Fruit fly (Drosophila melanogaster) whole organism, embryonic: ENCODE results near the gene CBP.
A peak's percentile ranks its signal among the peaks of the same experiment; 100 is the strongest.

Source experiments
- Atf-2 ChIP-seq: fragments of 200-800 bp; sonication (Bioruptor generic); optimal IDR thresholded peaks from 2 replicates; lab custom pipeline; 2016; ENCODE audit warnings: missing biosample characterization, missing genetic modification characterization
- CG10366 ChIP-seq: fragments of 200-800 bp; sonication (Bioruptor generic); IDR thresholded peaks from 2 replicates; pipeline ENCODE4 v1.3.6; 2022; ENCODE audit warnings: missing biosample characterization, missing genetic modification characterization
- CG10565 ChIP-seq: fragments of 200-800 bp; sonication (Bioruptor generic); optimal IDR thresholded peaks from 3 replicates; lab custom pipeline; 2016; ENCODE audit warnings: missing biosample characterization, mild to moderate bottlenecking, missing genetic modification characterization
- CG11456 ChIP-seq: fragments of 200-800 bp; sonication (Bioruptor generic); IDR thresholded peaks from 3 replicates; pipeline ENCODE4 v1.3.6; 2022; ENCODE audit warnings: missing biosample characterization, missing genetic modification characterization
- CG11560 ChIP-seq: fragments of 200-800 bp; sonication (Bioruptor generic); IDR thresholded peaks from 3 replicates; pipeline ENCODE4 v1.3.6; 2022; ENCODE audit warnings: missing biosample characterization, missing genetic modification characterization
- CG12155 ChIP-seq: fragments of 200-800 bp; sonication (Bioruptor generic); optimal IDR thresholded peaks from 3 replicates; lab custom pipeline; 2016; ENCODE audit warnings: missing biosample characterization, missing genetic modification characterization
- CG13624 ChIP-seq: fragments of 200-800 bp; sonication (Bioruptor generic); optimal IDR thresholded peaks from 2 replicates; lab custom pipeline; 2016; ENCODE audit warnings: missing biosample characterization, missing genetic modification characterization
- CG16815 ChIP-seq: fragments of 200-800 bp; sonication (Bioruptor generic); optimal IDR thresholded peaks from 3 replicates; lab custom pipeline; 2017; ENCODE audit warnings: missing biosample characterization, mild to moderate bottlenecking, missing genetic modification characterization
- CG17385 ChIP-seq: fragments of 200-800 bp; sonication (Bioruptor generic); optimal IDR thresholded peaks from 3 replicates; lab custom pipeline; 2018; ENCODE audit warnings: missing biosample characterization, mild to moderate bottlenecking, missing genetic modification characterization
- CG32532 ChIP-seq: fragments of 200-800 bp; sonication (Bioruptor generic); IDR thresholded peaks from 2 replicates; pipeline ENCODE4 v1.3.6; 2022; ENCODE audit warnings: missing biosample characterization, missing genetic modification characterization
- CG3847 ChIP-seq: fragments of 200-800 bp; sonication (Bioruptor generic); IDR thresholded peaks from 2 replicates; pipeline ENCODE4 v1.3.6; 2022; ENCODE audit warnings: missing biosample characterization, missing genetic modification characterization
- CG4424 ChIP-seq: fragments of 200-800 bp; sonication (Bioruptor generic); optimal IDR thresholded peaks from 3 replicates; lab custom pipeline; 2016; ENCODE audit warnings: missing biosample characterization, missing genetic modification characterization
- CG4730 ChIP-seq: fragments of 200-800 bp; sonication (Bioruptor generic); IDR thresholded peaks from 2 replicates; pipeline ENCODE4 v1.3.6; 2022; ENCODE audit warnings: missing biosample characterization, missing genetic modification characterization
- CG6272 ChIP-seq: fragments of 200-800 bp; sonication (Bioruptor generic); IDR thresholded peaks from 2 replicates; pipeline ENCODE4 v1.3.6; 2022; ENCODE audit warnings: missing biosample characterization, missing genetic modification characterization
- CG6765 ChIP-seq: fragments of 200-800 bp; sonication (Bioruptor generic); optimal IDR thresholded peaks from 3 replicates; lab custom pipeline; 2017; ENCODE audit warnings: missing biosample characterization, mild to moderate bottlenecking, missing genetic modification characterization
- CG7839 ChIP-seq: fragments of 200-800 bp; sonication (Bioruptor generic); optimal IDR thresholded peaks from 3 replicates; lab custom pipeline; 2018; ENCODE audit warnings: missing biosample characterization, mild to moderate bottlenecking, missing genetic modification characterization, moderate library complexity
- CG9437 ChIP-seq: fragments of 200-800 bp; sonication (Bioruptor generic); optimal IDR thresholded peaks from 2 replicates; lab custom pipeline; 2018; ENCODE audit warnings: missing biosample characterization, mild to moderate bottlenecking, missing genetic modification characterization
- CG9727 ChIP-seq: fragments of 200-800 bp; sonication (Bioruptor generic); optimal IDR thresholded peaks from 3 replicates; lab custom pipeline; 2017; ENCODE audit warnings: missing biosample characterization, mild to moderate bottlenecking, missing genetic modification characterization
- CG9817 ChIP-seq: fragments of 200-800 bp; sonication (Bioruptor generic); optimal IDR thresholded peaks from 2 replicates; lab custom pipeline; 2018; ENCODE audit warnings: missing biosample characterization, mild to moderate bottlenecking, missing genetic modification characterization, moderate library complexity
- CoRest ChIP-seq: fragments of 200-800 bp; sonication (Bioruptor generic); optimal IDR thresholded peaks from 3 replicates; lab custom pipeline; 2018; ENCODE audit warnings: missing biosample characterization, mild to moderate bottlenecking, missing genetic modification characterization, moderate library complexity
- D19A ChIP-seq: fragments of 200-800 bp; optimal IDR thresholded peaks from 3 replicates; lab custom pipeline; 2019; ENCODE audit warnings: missing biosample characterization, mild to moderate bottlenecking, missing genetic modification characterization, moderate library complexity
- Dll ChIP-seq: fragments of 200-800 bp; sonication (Bioruptor generic); IDR thresholded peaks from 4 replicates; pipeline ENCODE4 v1.3.6; 2022; ENCODE audit warnings: missing biosample characterization, missing genetic modification characterization; ENCODE audit not compliant: partially characterized antibody
- Eip74EF ChIP-seq, 2 experiments: fragments of 200-800 bp in 1 of 2; fragments of >200 bp in 1 of 2; sonication (Bioruptor generic) in 1 of 2; optimal IDR thresholded peaks; 2 replicates each; lab custom pipeline; 2017 to 2019; ENCODE audit warnings: missing biosample characterization in 2 of 2, missing genetic modification characterization in 2 of 2, mild to moderate bottlenecking in 1 of 2, moderate library complexity in 1 of 2
- Fer3 ChIP-seq: fragments of 200-800 bp; sonication (Bioruptor generic); optimal IDR thresholded peaks from 2 replicates; lab custom pipeline; 2018; ENCODE audit warnings: missing biosample characterization, mild to moderate bottlenecking, missing genetic modification characterization, moderate library complexity
- HmgZ ChIP-seq: fragments of 200-800 bp; sonication (Bioruptor generic); optimal IDR thresholded peaks from 2 replicates; lab custom pipeline; 2018; ENCODE audit warnings: missing biosample characterization, mild to moderate bottlenecking, missing genetic modification characterization
- Hr78 ChIP-seq, 2 experiments: fragments of 200-800 bp in 1 of 2; fragments of >200 bp in 1 of 2; sonication (Bioruptor generic) in 1 of 2; optimal IDR thresholded peaks; 2 replicates each; lab custom pipeline; 2017 to 2019; ENCODE audit warnings: missing biosample characterization in 2 of 2, missing genetic modification characterization in 2 of 2, mild to moderate bottlenecking in 1 of 2, moderate library complexity in 1 of 2
- Jarid2 ChIP-seq: fragments of 200-800 bp; sonication (Bioruptor generic); optimal IDR thresholded peaks from 3 replicates; lab custom pipeline; 2017; ENCODE audit warnings: mild to moderate bottlenecking, missing biosample characterization, missing genetic modification reagents, missing genetic modification characterization
- Meics ChIP-seq: fragments of 200-800 bp; sonication (Bioruptor generic); optimal IDR thresholded peaks from 2 replicates; lab custom pipeline; 2017; ENCODE audit warnings: missing biosample characterization, mild to moderate bottlenecking, missing genetic modification characterization
- Mes4 ChIP-seq: fragments of 200-800 bp; sonication (Bioruptor generic); optimal IDR thresholded peaks from 2 replicates; lab custom pipeline; 2016; ENCODE audit warnings: missing biosample characterization, missing genetic modification characterization
- NC2α ChIP-seq: fragments of 200-800 bp; sonication (Bioruptor generic); optimal IDR thresholded peaks from 2 replicates; lab custom pipeline; 2016; ENCODE audit warnings: missing biosample characterization, missing genetic modification characterization
- Opbp ChIP-seq: fragments of 200-800 bp; sonication (Bioruptor generic); IDR thresholded peaks from 3 replicates; pipeline ENCODE4 v1.3.6; 2022; ENCODE audit warnings: missing biosample characterization, missing genetic modification characterization; ENCODE audit not compliant: partially characterized antibody
- Rfx ChIP-seq: fragments of 200-800 bp; sonication (Bioruptor generic); IDR thresholded peaks from 2 replicates; pipeline ENCODE4 v1.3.6; 2022; ENCODE audit warnings: missing biosample characterization, missing genetic modification characterization
- Side ChIP-seq: fragments of 200-800 bp; sonication (Bioruptor generic); optimal IDR thresholded peaks from 2 replicates; lab custom pipeline; 2016; ENCODE audit warnings: missing biosample characterization, missing genetic modification characterization
- Stat92E ChIP-seq, 3 experiments: fragments of >200 bp in 2 of 3; fragments of 200-800 bp in 1 of 3; sonication (Bioruptor generic) in 1 of 3; optimal IDR thresholded peaks; 2 replicates each; lab custom pipeline; 2017 to 2019; ENCODE audit warnings: missing biosample characterization in 3 of 3, missing genetic modification characterization in 3 of 3, mild to moderate bottlenecking in 1 of 3, moderate library complexity in 1 of 3
- aop ChIP-seq: fragments of 200-800 bp; sonication (Bioruptor generic); IDR thresholded peaks from 2 replicates; pipeline ENCODE4 v1.3.6; 2022; ENCODE audit warnings: missing biosample characterization, missing genetic modification characterization
- dysf ChIP-seq: fragments of 200-800 bp; sonication (Bioruptor generic); IDR thresholded peaks from 3 replicates; pipeline ENCODE4 v1.3.6; 2022; ENCODE audit warnings: missing biosample characterization, missing genetic modification characterization
- ewg ChIP-seq: fragments of 200-800 bp; sonication (Bioruptor generic); optimal IDR thresholded peaks from 3 replicates; lab custom pipeline; 2017; ENCODE audit warnings: mild to moderate bottlenecking, missing biosample characterization, missing genetic modification reagents, missing genetic modification characterization
- fru ChIP-seq: fragments of >200 bp; optimal IDR thresholded peaks from 2 replicates; lab custom pipeline; 2017
- jigr1 ChIP-seq: fragments of 200-800 bp; sonication (Bioruptor generic); IDR thresholded peaks from 3 replicates; pipeline ENCODE4 v1.3.6; 2022; ENCODE audit warnings: missing biosample characterization, missing genetic modification characterization
- mld ChIP-seq: fragments of 200-800 bp; sonication (Bioruptor generic); IDR thresholded peaks from 3 replicates; pipeline ENCODE4 v1.3.6; 2022; ENCODE audit warnings: missing biosample characterization, missing genetic modification characterization; ENCODE audit not compliant: partially characterized antibody
- nerfin-1 ChIP-seq: fragments of 200-800 bp; sonication (Bioruptor generic); optimal IDR thresholded peaks from 3 replicates; lab custom pipeline; 2019; ENCODE audit warnings: missing biosample characterization, mild to moderate bottlenecking, missing genetic modification characterization, moderate library complexity
- nom ChIP-seq: fragments of 200-800 bp; sonication (Bioruptor generic); optimal IDR thresholded peaks from 2 replicates; lab custom pipeline; 2017; ENCODE audit warnings: missing biosample characterization, missing genetic modification characterization, mild to moderate bottlenecking, moderate library complexity, missing genetic modification reagents
- pnt ChIP-seq: fragments of 200-800 bp; sonication (Bioruptor generic); optimal IDR thresholded peaks from 3 replicates; lab custom pipeline; 2016; ENCODE audit warnings: missing biosample characterization, missing genetic modification characterization
- psq ChIP-seq: fragments of 200-800 bp; sonication (Bioruptor generic); optimal IDR thresholded peaks from 2 replicates; lab custom pipeline; 2017; ENCODE audit warnings: missing biosample characterization, missing genetic modification characterization
- run ChIP-seq: fragments of 200-800 bp; sonication (Bioruptor generic); optimal IDR thresholded peaks from 3 replicates; lab custom pipeline; 2018; ENCODE audit warnings: missing biosample characterization, mild to moderate bottlenecking, missing genetic modification characterization
- tna ChIP-seq: fragments of 200-800 bp; sonication (Bioruptor generic); IDR thresholded peaks from 2 replicates; pipeline ENCODE4 v1.3.6; 2022; ENCODE audit warnings: missing biosample characterization, missing genetic modification characterization; ENCODE audit not compliant: partially characterized antibody
- zfh2 ChIP-seq: fragments of 200-800 bp; sonication (Bioruptor generic); optimal IDR thresholded peaks from 2 replicates; lab custom pipeline; 2016; ENCODE audit warnings: missing biosample characterization, missing genetic modification characterization

Gene CBP

dm6 chrX:7333858-7334800 lies 3.0 kb upstream of the CBP start (continued):
- TF ChIP-seq CG32532 (GFP tag; lab: Robert Waterston, UW): peak; percentile 57
- TF ChIP-seq Opbp: no peak
- TF ChIP-seq pnt (GFP tag; lab: Kevin White, UChicago): peak; percentile 5
- TF ChIP-seq dysf (GFP tag; lab: Robert Waterston, UW): peak; percentile 59; the same call in 2 of the 3 replicates
- TF ChIP-seq nom: peak; percentile 71
- TF ChIP-seq Eip74EF (GFP tag; optimal IDR thresholded peaks at IDR 0.05; lab: Kevin White, UChicago): no peak
- no peak for TF ChIP-seq CG11456 (GFP tag; lab: Robert Waterston, UW)
- no peak for TF ChIP-seq Side (GFP tag; lab: Kevin White, UChicago)
- TF ChIP-seq CG12155 (GFP tag; lab: Kevin White, UChicago): peak; percentile 50
- peak; percentile 53 for TF ChIP-seq CG9727
- peak; percentile 53 for TF ChIP-seq CG9817 (tag; lab: Kevin White, UChicago)

dm6 chrX:7334801-7335176 lies 2.4 kb upstream of the CBP start:
- TF ChIP-seq NC2α (GFP tag; lab: Kevin White, UChicago) (no peak), fru (lab: Kevin White, UChicago) (no peak), Dll (GFP tag; lab: Robert Waterston, UW) (no peak), CG4730 (peak; percentile 43; the same call in 1 of the 2 replicates), run (tag; lab: Kevin White, UChicago) (peak; percentile 65), Fer3 (tag; lab: Kevin White, UChicago) (peak; percentile 77), Meics (GFP tag; lab: Kevin White, UChicago) (peak; percentile 83), nerfin-1 (tag; lab: Kevin White, UChicago) (peak; percentile 75), mld (no peak), zfh2 (GFP tag; lab: Kevin White, UChicago) (no peak), CG4424 (peak; percentile 58), Stat92E (GFP tag; optimal IDR thresholded peaks at IDR 0.05; lab: Kevin White, UChicago) (no peak), CG11560 (tag; lab: Robert Waterston, UW) (peak; percentile 44; the same call in 1 of the 3 replicates), CG9437 (GFP tag; lab: Kevin White, UChicago) (peak; percentile 72), Hr78 (GFP tag; optimal IDR thresholded peaks at IDR 0.05; lab: Kevin White, UChicago) (peak in 1 of 2 experiments; percentile 49), CG6272 (GFP tag; lab: Robert Waterston, UW) (peak; percentile 53; the same call in 1 of the 2 replicates), CG10565 (GFP tag; lab: Kevin White, UChicago) (no peak), ewg (GFP tag; lab: Kevin White, UChicago) (peak; percentile 45), HmgZ (tag; lab: Kevin White, UChicago) (peak; percentile 61), Jarid2 (GFP tag; lab: Kevin White, UChicago) (peak; percentile 27), CoRest (tag; lab: Kevin White, UChicago) (peak; percentile 89), jigr1 (GFP tag; lab: Robert Waterston, UW) (peak; percentile 41; the same call in 1 of the 3 replicates), CG16815 (peak; percentile 39), CG17385 (GFP tag; lab: Kevin White, UChicago) (peak; percentile 77), CG6765 (GFP tag; lab: Kevin White, UChicago) (peak; percentile 11), CG7839 (tag; lab: Kevin White, UChicago) (peak; percentile 87), psq (no peak), Atf-2 (GFP tag; lab: Kevin White, UChicago) (no peak), aop (no peak), Rfx (GFP tag; lab: Robert Waterston, UW) (peak; percentile 78), CG13624 (GFP tag; lab: Kevin White, UChicago) (no peak), CG10366 (GFP tag; lab: Robert Waterston, UW) (peak; percentile 55), D19A (peak; percentile 83), CG3847 (GFP tag; lab: Robert Waterston, UW) (peak; percentile 61; the same call in 1 of the 2 replicates), Mes4 (GFP tag; lab: Kevin White, UChicago) (no peak), tna (GFP tag; lab: Robert Waterston, UW) (no peak)
